Comparison of ENCODE assay signal across 5 worm cellular contexts in the genomic region with DNA sequence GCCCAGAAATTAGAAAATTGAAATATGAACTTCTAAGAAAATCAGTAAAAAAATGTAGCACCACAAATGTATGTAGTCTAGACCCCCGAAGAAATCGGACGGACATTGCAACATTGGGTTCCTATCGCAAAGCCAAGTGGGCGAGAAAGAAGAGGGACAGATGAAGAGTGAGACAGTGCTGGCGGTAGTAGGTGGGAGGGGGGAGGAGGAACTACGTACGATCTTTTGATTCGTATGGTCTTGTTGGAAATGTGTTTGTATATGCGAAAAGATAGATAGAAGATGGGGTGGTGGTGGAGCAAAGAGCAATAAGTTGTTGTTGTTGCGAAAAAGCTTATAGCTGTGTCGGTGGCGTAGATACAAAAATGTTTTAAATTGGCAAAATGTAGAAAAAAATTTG.
TF ChIP-seq lines count a peak whose summit lies in the region.

No protein-coding gene starts in this region.

TF ChIP-seq in whole organism, L1 larva, 84 proteins besides CTCF, POLR2A, EP300 and RAD21 (continues in another document):
- TF ChIP-seq lin-14 (GFP tag; optimal IDR thresholded peaks at IDR 0.05; lab: Kevin White, UChicago) (peak; percentile 13), grh-1 (GFP tag; IDR thresholded peaks at IDR 0.05; lab: Robert Waterston, UW) (no peak), lin-35 (GFP tag; optimal IDR thresholded peaks at IDR 0.05; lab: Kevin White, UChicago) (peak in 1 of 2 experiments; percentile 8), mdl-1 (tag; optimal IDR thresholded peaks at IDR 0.05; lab: Kevin White, UChicago) (no peak), nhr-19 (GFP tag; conservative IDR thresholded peaks at IDR 0.05; lab: Robert Waterston, UW) (no peak), nhr-84 (tag; optimal IDR thresholded peaks at IDR 0.05; lab: Kevin White, UChicago) (no peak), nhr-20 (tag; optimal IDR thresholded peaks at IDR 0.05; lab: Kevin White, UChicago) (peak; percentile 3), snu-23 (GFP tag; optimal IDR thresholded peaks at IDR 0.05; lab: Kevin White, UChicago) (peak; percentile 8), sup-37 (GFP tag; optimal IDR thresholded peaks at IDR 0.05; lab: Kevin White, UChicago) (no peak), fkh-8 (tag; optimal IDR thresholded peaks at IDR 0.05; lab: Kevin White, UChicago) (peak; percentile 8), pqm-1 (tag; optimal IDR thresholded peaks at IDR 0.05; lab: Kevin White, UChicago) (no peak), egl-27 (tag; optimal IDR thresholded peaks at IDR 0.05; lab: Kevin White, UChicago) (no peak), elt-3 (tag; optimal IDR thresholded peaks at IDR 0.05; lab: Kevin White, UChicago) (peak in 1 of 6 experiments; percentile 11), ceh-8 (GFP tag; optimal IDR thresholded peaks at IDR 0.05; lab: Kevin White, UChicago) (no peak), pax-3 (tag; optimal IDR thresholded peaks at IDR 0.05; lab: Kevin White, UChicago) (no peak), C04F5.9 (tag; optimal IDR thresholded peaks at IDR 0.05; lab: Kevin White, UChicago) (no peak), nhr-77 (tag; optimal IDR thresholded peaks at IDR 0.05; lab: Kevin White, UChicago) (peak; percentile 53), ceh-82 (tag; optimal IDR thresholded peaks at IDR 0.05; lab: Kevin White, UChicago) (no peak)

TF ChIP-seq in whole organism, L3 larva, 47 proteins besides CTCF, POLR2A, EP300 and RAD21:
- TF ChIP-seq sea-2 (GFP tag; optimal IDR thresholded peaks at IDR 0.05; lab: Kevin White, UChicago): no peak
- no peak for TF ChIP-seq hmg-11 (tag; optimal IDR thresholded peaks at IDR 0.05; lab: Kevin White, UChicago)
- no peak for TF ChIP-seq nhr-237 (tag; optimal IDR thresholded peaks at IDR 0.05; lab: Kevin White, UChicago)
- no peak for TF ChIP-seq egl-27 (tag; optimal IDR thresholded peaks at IDR 0.05; lab: Kevin White, UChicago)
- no peak for TF ChIP-seq fkh-2 (tag; optimal IDR thresholded peaks at IDR 0.05; lab: Kevin White, UChicago)
- peak; percentile 38 for TF ChIP-seq elt-2 (tag; optimal IDR thresholded peaks at IDR 0.05; lab: Kevin White, UChicago)
- no peak for TF ChIP-seq ceh-16 (tag; optimal IDR thresholded peaks at IDR 0.05; lab: Kevin White, UChicago)
- peak; percentile 10 for TF ChIP-seq nfya-1 (tag; optimal IDR thresholded peaks at IDR 0.05; lab: Kevin White, UChicago; ENCODE audit: insufficient read depth)
- TF ChIP-seq ztf-4 (tag; optimal IDR thresholded peaks at IDR 0.05; lab: Kevin White, UChicago): no peak
- TF ChIP-seq elt-3 (tag; optimal IDR thresholded peaks at IDR 0.05; lab: Kevin White, UChicago): no peak

TF ChIP-seq in whole organism, early embryonic, 17 proteins besides CTCF, POLR2A, EP300 and RAD21:
- TF ChIP-seq flt-1 (GFP tag; IDR thresholded peaks at IDR 0.05; lab: Robert Waterston, UW) (no peak), hnd-1 (tag; optimal IDR thresholded peaks at IDR 0.05; lab: Kevin White, UChicago) (no peak), tbx-37 (GFP tag; conservative IDR thresholded peaks at IDR 0.05; lab: Robert Waterston, UW) (0 out of 2 replicates have a peak, but pooled peaks have one; percentile 18)

TF ChIP-seq in whole organism, midembryonic, 9 proteins besides CTCF, POLR2A, EP300 and RAD21:
- TF ChIP-seq ref-1 (GFP tag; conservative IDR thresholded peaks at IDR 0.05; lab: Robert Waterston, UW) (no peak), flt-1 (GFP tag; IDR thresholded peaks at IDR 0.05; lab: Robert Waterston, UW) (0 out of 2 replicates have a peak, but pooled peaks have one; percentile 48), T22C8.4 (GFP tag; IDR thresholded peaks at IDR 0.05; lab: Robert Waterston, UW) (no peak)

TF ChIP-seq in whole organism, young adult, 124 proteins besides CTCF, POLR2A, EP300 and RAD21:
- TF ChIP-seq nhr-80 (tag; optimal IDR thresholded peaks at IDR 0.05; lab: Kevin White, UChicago) (peak; percentile 1), cebp-2 (GFP tag; IDR thresholded peaks at IDR 0.05; lab: Robert Waterston, UW) (no peak)
